Worm (Caenorhabditis elegans) whole organism, early embryonic: ENCODE measurements around the gene exos-4.1.

Experiments used
- B0310.2 ChIP-seq: sonication (generic microtip); optimal IDR thresholded peaks from 2 replicates; lab custom pipeline; 2016; ENCODE audit warnings: mild to moderate bottlenecking, missing genetic modification characterization, missing compliant biosample characterization
- F13C5.2 ChIP-seq: sonication (generic microtip); optimal IDR thresholded peaks from 2 replicates; lab custom pipeline; 2017; ENCODE audit warnings: mild to moderate bottlenecking, missing genetic modification characterization, inconsistent platforms, missing compliant biosample characterization
- aly-1 ChIP-seq: sonication (generic microtip); optimal IDR thresholded peaks from 2 replicates; lab custom pipeline; 2016; ENCODE audit warnings: missing genetic modification characterization, missing compliant biosample characterization
- ama-1 ChIP-seq: fragments of 150-350 bp; optimal IDR thresholded peaks from 2 replicates; lab custom pipeline; 2014
- ceh-13 ChIP-seq: fragments of 200-800 bp; sonication (Bioruptor generic); optimal IDR thresholded peaks from 2 replicates; lab custom pipeline; 2018; ENCODE audit warnings: mild to moderate bottlenecking, missing genetic modification characterization, missing compliant biosample characterization
- ceh-36 ChIP-seq: sonication (generic microtip); optimal IDR thresholded peaks from 2 replicates; lab custom pipeline; 2016; ENCODE audit warnings: missing genetic modification characterization, inconsistent platforms, missing compliant biosample characterization
- ets-7 ChIP-seq: sonication (generic microtip); optimal IDR thresholded peaks from 2 replicates; lab custom pipeline; 2016; ENCODE audit warnings: missing genotype, missing genetic modification characterization, missing compliant biosample characterization
- flt-1 ChIP-seq: fragments of 200-800 bp; sonication (Bioruptor generic); IDR thresholded peaks from 2 replicates; pipeline ENCODE4 v1.3.6; 2022; ENCODE audit warnings: missing genetic modification characterization, missing compliant biosample characterization
- hmbx-1 ChIP-seq: sonication (generic microtip); optimal IDR thresholded peaks from 2 replicates; lab custom pipeline; 2016; ENCODE audit warnings: mild to moderate bottlenecking, missing genetic modification characterization, missing compliant biosample characterization
- hmg-4 ChIP-seq: fragments of 200-800 bp; sonication (Bioruptor generic); optimal IDR thresholded peaks from 2 replicates; lab custom pipeline; 2018; ENCODE audit warnings: mild to moderate bottlenecking, missing genetic modification characterization, missing compliant biosample characterization
- hnd-1 ChIP-seq: sonication (generic microtip); optimal IDR thresholded peaks from 2 replicates; lab custom pipeline; 2016; ENCODE audit warnings: missing genetic modification characterization, missing compliant biosample characterization
- pes-1 ChIP-seq: fragments of 200-800 bp; sonication (Bioruptor generic); IDR thresholded peaks from 2 replicates; pipeline ENCODE4 v1.3.6; 2022; ENCODE audit warnings: missing genetic modification reagents, missing genetic modification characterization, missing compliant biosample characterization
- scrt-1 ChIP-seq: fragments of 200-800 bp; sonication (Bioruptor generic); IDR thresholded peaks from 2 replicates; pipeline ENCODE4 v1.3.6; 2022; ENCODE audit warnings: missing genetic modification characterization, missing compliant biosample characterization
- sea-1 ChIP-seq: fragments of 200-800 bp; sonication (Bioruptor generic); conservative IDR thresholded peaks from 2 replicates; pipeline ENCODE4 v1.3.6; 2022; ENCODE audit warnings: missing genetic modification characterization, missing compliant biosample characterization
- tbx-11 ChIP-seq: fragments of 200-800 bp; sonication (Bioruptor generic); IDR thresholded peaks from 2 replicates; pipeline ENCODE4 v1.3.6; 2022; ENCODE audit warnings: missing genetic modification characterization, missing compliant biosample characterization
- tbx-37 ChIP-seq: fragments of 200-800 bp; sonication (Bioruptor generic); conservative IDR thresholded peaks from 2 replicates; pipeline ENCODE4 v1.3.6; 2022; ENCODE audit warnings: missing genetic modification reagents, missing genetic modification characterization, missing compliant biosample characterization
- tra-4 ChIP-seq: sonication (generic microtip); optimal IDR thresholded peaks from 2 replicates; lab custom pipeline; 2017; ENCODE audit warnings: missing genetic modification characterization, missing compliant biosample characterization

The exos-4.1 gene

DNA sequence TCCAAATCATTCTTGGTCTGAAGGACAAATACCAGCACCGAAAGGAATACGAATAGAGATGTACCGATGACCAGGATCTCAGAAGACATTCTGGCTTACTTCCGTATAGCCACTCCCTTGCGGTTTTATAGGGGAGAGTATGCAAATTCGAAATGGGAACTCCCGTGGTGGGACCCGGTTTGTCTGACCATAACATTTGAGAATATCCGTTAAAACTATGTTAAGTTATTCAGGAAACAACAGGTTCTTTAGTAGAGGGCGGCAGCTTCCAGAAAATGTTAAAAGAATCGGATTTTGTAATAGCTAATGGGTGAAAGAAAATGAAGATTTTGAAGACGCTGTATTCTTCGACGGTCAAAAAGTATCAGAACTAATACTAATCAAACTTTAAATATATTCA lies 31.6 kb upstream of the exos-4.1 start, which contains the start of gene col-131:
Gene col-131 (minus strand): TSS at position 101 of the 400 bp plus-strand sequence.
- TF ChIP-seq tra-4 (tag; lab: Kevin White, UChicago) (no peak), ceh-36 (tag; lab: Kevin White, UChicago) (no peak), ets-7 (no peak), hmbx-1 (tag; lab: Kevin White, UChicago) (no peak), hmg-4 (GFP tag; lab: Kevin White, UChicago) (no peak), tbx-37 (GFP tag; lab: Robert Waterston, UW) (no peak), flt-1 (GFP tag; lab: Robert Waterston, UW) (no peak), hnd-1 (tag; lab: Kevin White, UChicago) (no peak), ama-1 (no peak), pes-1 (GFP tag; lab: Robert Waterston, UW) (no peak), ceh-13 (GFP tag; lab: Kevin White, UChicago) (no peak), aly-1 (tag; lab: Kevin White, UChicago) (no peak), tbx-11 (GFP tag; lab: Robert Waterston, UW) (no peak), scrt-1 (GFP tag; lab: Robert Waterston, UW) (no peak), F13C5.2 (tag; lab: Kevin White, UChicago) (no peak), B0310.2 (tag; lab: Kevin White, UChicago) (no peak), sea-1 (GFP tag; lab: Robert Waterston, UW) (no peak)

DNA sequence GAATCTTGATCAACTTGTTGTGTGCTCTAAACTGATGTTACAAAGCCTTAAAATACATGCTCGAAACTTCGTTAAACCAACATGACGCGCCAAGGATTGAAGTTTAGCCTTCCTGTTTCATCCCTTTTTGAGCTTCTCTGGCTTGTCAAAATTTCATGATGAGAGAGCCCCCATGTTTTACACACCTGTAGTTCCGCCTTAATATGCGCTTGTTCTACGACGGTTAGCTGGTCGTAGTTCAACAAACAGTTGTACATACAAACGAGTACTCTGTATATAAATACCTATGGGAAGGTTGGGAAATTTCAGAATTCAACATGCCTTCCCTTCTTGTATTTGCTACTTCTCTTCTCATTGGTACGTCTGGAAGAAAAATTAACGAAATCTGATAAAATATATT lies 30.3 kb upstream of the exos-4.1 start, which contains the start of gene scl-6:
Gene scl-6 (plus strand): TSS at position 301 of the 400 bp plus-strand sequence.
- TF ChIP-seq F13C5.2 (tag; lab: Kevin White, UChicago) (no peak), scrt-1 (GFP tag; lab: Robert Waterston, UW) (no peak)

DNA sequence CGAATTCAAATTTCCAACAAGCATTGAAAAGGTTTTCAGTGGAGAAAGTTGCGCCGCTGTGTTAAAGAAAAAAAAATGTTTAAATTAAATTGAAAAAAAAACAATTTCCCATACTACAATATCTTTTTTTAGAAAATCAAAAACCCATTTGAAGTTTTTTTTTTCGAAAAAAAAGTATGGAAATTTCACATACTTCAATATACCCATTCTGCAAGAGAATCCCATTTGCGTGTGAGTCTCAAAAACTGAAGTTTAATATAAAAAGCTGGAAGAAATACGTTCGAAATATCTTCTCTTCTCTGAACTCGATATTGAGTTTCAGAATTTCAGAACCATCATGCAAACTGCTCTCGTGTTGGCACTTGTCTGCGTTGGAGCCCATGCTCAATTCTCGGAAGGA lies 28.7 kb upstream of the exos-4.1 start, which contains the start of gene scl-7:
Gene scl-7 (plus strand): TSS at position 301 of the 400 bp plus-strand sequence.
- TF ChIP-seq ceh-13 (GFP tag; lab: Kevin White, UChicago) (no peak), scrt-1 (GFP tag; lab: Robert Waterston, UW) (no peak), flt-1 (GFP tag; lab: Robert Waterston, UW) (no peak), hmbx-1 (tag; lab: Kevin White, UChicago) (no peak), sea-1 (GFP tag; lab: Robert Waterston, UW) (no peak)

DNA sequence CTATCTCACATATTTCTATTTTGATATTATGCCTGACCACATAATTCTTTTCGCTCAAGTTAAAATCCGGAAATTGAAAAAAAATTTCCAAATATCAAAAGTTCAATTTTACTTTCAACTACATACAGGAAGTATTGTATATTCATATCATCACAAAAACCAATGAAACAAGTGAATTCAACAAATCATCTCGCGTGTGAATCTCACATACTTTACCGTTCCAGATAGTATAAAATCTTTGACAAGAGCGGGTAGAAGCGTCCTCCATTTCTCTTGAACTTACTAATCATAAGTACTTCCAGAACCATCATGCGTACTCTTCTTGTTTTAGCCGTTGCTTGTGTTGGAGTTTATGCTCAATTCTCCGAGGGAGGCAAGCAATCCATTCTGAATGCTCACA lies 27.4 kb upstream of the exos-4.1 start, which contains the start of gene scl-8:
Gene scl-8 (plus strand): TSS at position 301 of the 400 bp plus-strand sequence.
- TF ChIP-seq tbx-11 (GFP tag; lab: Robert Waterston, UW) = no peak
- TF ChIP-seq ceh-13 (GFP tag; lab: Kevin White, UChicago) = no peak
- TF ChIP-seq pes-1 (GFP tag; lab: Robert Waterston, UW) = no peak
- TF ChIP-seq ceh-36 (tag; lab: Kevin White, UChicago) = no peak
- TF ChIP-seq B0310.2 (tag; lab: Kevin White, UChicago) = no peak
- no peak for TF ChIP-seq tbx-37 (GFP tag; lab: Robert Waterston, UW)
- no peak for TF ChIP-seq F13C5.2 (tag; lab: Kevin White, UChicago)
- TF ChIP-seq hmbx-1 (tag; lab: Kevin White, UChicago) = no peak
- no peak for TF ChIP-seq ama-1
- no peak for TF ChIP-seq hmg-4 (GFP tag; lab: Kevin White, UChicago)
- no peak for TF ChIP-seq tra-4 (tag; lab: Kevin White, UChicago)
- TF ChIP-seq flt-1 (GFP tag; lab: Robert Waterston, UW) = no peak
- TF ChIP-seq hnd-1 (tag; lab: Kevin White, UChicago) = no peak
- no peak for TF ChIP-seq sea-1 (GFP tag; lab: Robert Waterston, UW)
- no peak for TF ChIP-seq ets-7

DNA sequence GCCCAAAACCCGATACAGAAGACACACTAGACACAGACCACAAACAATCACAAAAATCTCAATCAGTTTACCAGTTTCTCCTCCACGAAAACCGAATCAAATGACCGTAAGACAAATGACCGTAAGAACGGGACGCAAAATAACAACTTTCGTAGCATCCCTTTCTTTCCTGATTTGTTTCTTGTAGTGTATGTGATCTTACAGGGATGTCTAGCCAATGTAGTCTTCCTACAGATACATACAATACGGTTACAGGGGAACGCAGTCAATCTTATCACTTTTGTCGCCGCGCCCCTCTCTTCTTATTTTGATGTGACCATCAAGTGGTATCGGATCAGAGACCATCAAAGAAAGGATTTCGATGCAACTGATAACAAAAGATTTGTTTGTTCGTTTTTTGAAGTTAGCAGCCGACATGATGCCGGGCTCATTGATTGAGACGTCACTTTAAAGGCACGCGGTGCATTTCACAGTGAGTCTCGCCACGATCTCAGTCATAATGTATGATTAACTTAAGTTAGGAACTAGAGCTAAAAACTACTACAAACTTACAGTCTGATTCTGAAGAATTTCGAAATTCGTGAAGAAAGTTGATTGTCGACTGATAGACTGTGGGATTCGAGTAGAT lies 23.1 kb upstream of the exos-4.1 start:
- TF ChIP-seq ceh-13 (GFP tag; lab: Kevin White, UChicago) (no peak), ceh-36 (tag; lab: Kevin White, UChicago) (no peak), tbx-11 (GFP tag; lab: Robert Waterston, UW) (no peak), pes-1 (GFP tag; lab: Robert Waterston, UW) (no peak), hnd-1 (tag; lab: Kevin White, UChicago) (no peak), flt-1 (GFP tag; lab: Robert Waterston, UW) (no peak), hmbx-1 (tag; lab: Kevin White, UChicago) (no peak), ets-7 (no peak), ama-1 (no peak), aly-1 (tag; lab: Kevin White, UChicago) (no peak)

DNA sequence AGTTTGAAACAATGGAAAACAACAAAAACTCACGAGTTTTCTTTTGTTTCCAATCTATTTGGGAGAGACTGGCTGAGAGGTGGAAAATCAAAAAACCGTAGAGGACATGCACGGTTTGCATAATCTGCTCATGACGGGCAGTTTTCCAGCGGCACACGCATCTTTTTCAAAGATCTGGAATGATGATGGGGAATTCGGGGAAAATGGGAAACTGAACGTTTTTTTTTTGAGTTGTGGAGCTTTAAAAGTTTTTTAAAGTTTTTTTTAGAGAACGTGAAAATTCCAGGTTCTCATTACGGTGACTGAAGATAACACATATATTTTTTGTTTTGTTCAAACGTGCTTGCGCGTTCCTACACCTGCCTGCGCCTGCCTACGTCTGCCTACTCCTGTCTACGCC lies 22.2 kb upstream of the exos-4.1 start, which contains the start of gene C39E9.7:
Gene C39E9.7 (minus strand): TSS at position 101 of the 400 bp plus-strand sequence.
- TF ChIP-seq flt-1 (GFP tag; lab: Robert Waterston, UW) = no peak
- no peak for TF ChIP-seq tra-4 (tag; lab: Kevin White, UChicago)
- no peak for TF ChIP-seq B0310.2 (tag; lab: Kevin White, UChicago)
- no peak for TF ChIP-seq scrt-1 (GFP tag; lab: Robert Waterston, UW)
- no peak for TF ChIP-seq F13C5.2 (tag; lab: Kevin White, UChicago)
- TF ChIP-seq pes-1 (GFP tag; lab: Robert Waterston, UW) = no peak
- TF ChIP-seq hmbx-1 (tag; lab: Kevin White, UChicago) = no peak
- no peak for TF ChIP-seq tbx-37 (GFP tag; lab: Robert Waterston, UW)
- no peak for TF ChIP-seq ceh-36 (tag; lab: Kevin White, UChicago)
- no peak for TF ChIP-seq sea-1 (GFP tag; lab: Robert Waterston, UW)
- no peak for TF ChIP-seq hmg-4 (GFP tag; lab: Kevin White, UChicago)

DNA sequence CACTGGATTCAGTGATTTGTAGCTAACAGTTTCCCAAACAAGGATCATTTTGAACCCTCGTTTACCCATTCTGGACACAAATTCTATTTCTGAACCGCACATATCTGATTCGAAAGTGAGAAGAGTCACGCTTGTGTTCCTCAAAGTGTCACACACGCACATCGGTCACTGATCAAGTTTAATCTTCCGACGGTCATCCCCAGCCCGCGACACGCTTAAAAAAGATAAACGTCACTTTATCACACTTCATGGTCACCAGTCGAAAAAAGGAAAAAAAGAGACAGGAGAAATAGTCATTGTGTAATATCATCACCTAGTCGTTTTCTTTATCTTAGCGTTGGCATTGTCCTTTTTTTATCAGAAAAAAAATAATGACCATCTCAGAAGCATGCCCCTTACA lies 21.1 kb upstream of the exos-4.1 start:
- TF ChIP-seq tbx-11 (GFP tag; lab: Robert Waterston, UW) = no peak
- no peak for TF ChIP-seq hnd-1 (tag; lab: Kevin White, UChicago)
- TF ChIP-seq flt-1 (GFP tag; lab: Robert Waterston, UW) = no peak
- TF ChIP-seq B0310.2 (tag; lab: Kevin White, UChicago) = no peak
- no peak for TF ChIP-seq sea-1 (GFP tag; lab: Robert Waterston, UW)
- TF ChIP-seq ama-1 = no peak
- TF ChIP-seq scrt-1 (GFP tag; lab: Robert Waterston, UW) = no peak
- TF ChIP-seq ets-7 = no peak
- TF ChIP-seq ceh-36 (tag; lab: Kevin White, UChicago) = no peak
- TF ChIP-seq hmg-4 (GFP tag; lab: Kevin White, UChicago) = no peak
